Worm (Caenorhabditis elegans) whole organism, late embryonic: ENCODE data around the gene srt-18.

ENCODE experiments used
- K02D7.2 ChIP-seq: sonication (generic microtip); optimal IDR thresholded peaks from 2 replicates; lab custom pipeline; 2017; ENCODE audit warnings: mild to moderate bottlenecking, missing genetic modification characterization, missing compliant biosample characterization
- K09A11.1 ChIP-seq: sonication (generic microtip); optimal IDR thresholded peaks from 2 replicates; lab custom pipeline; 2017; ENCODE audit warnings: antibody characterized with exemption, mild to moderate bottlenecking, missing genetic modification characterization, missing compliant biosample characterization; ENCODE audit not compliant: insufficient read depth
- Y22D7AL.16 ChIP-seq: sonication (generic microtip); optimal IDR thresholded peaks from 2 replicates; lab custom pipeline; 2016; ENCODE audit warnings: missing genetic modification characterization, missing compliant biosample characterization
- ceh-14 ChIP-seq: sonication (generic microtip); optimal IDR thresholded peaks from 2 replicates; lab custom pipeline; 2016; ENCODE audit warnings: missing genotype, missing genetic modification characterization, missing compliant biosample characterization
- ceh-22 ChIP-seq: sonication (generic microtip); optimal IDR thresholded peaks from 2 replicates; lab custom pipeline; 2017; ENCODE audit warnings: missing biosample characterization, missing genetic modification characterization
- ceh-34 ChIP-seq: sonication (generic microtip); optimal IDR thresholded peaks from 2 replicates; lab custom pipeline; 2016; ENCODE audit warnings: mild to moderate bottlenecking, missing genetic modification characterization, missing compliant biosample characterization
- ceh-45 ChIP-seq: fragments of 200-800 bp; sonication (Bioruptor generic); IDR thresholded peaks from 2 replicates; pipeline ENCODE4 v1.3.6; 2022; ENCODE audit warnings: missing genetic modification reagents, missing genetic modification characterization, missing compliant biosample characterization
- ceh-48 ChIP-seq: sonication (generic microtip); optimal IDR thresholded peaks from 2 replicates; lab custom pipeline; 2016; ENCODE audit warnings: missing genetic modification characterization, inconsistent platforms, missing compliant biosample characterization
- ceh-9 ChIP-seq: sonication (generic microtip); optimal IDR thresholded peaks from 2 replicates; lab custom pipeline; 2016; ENCODE audit warnings: mild to moderate bottlenecking, missing genetic modification characterization, inconsistent platforms, missing compliant biosample characterization
- che-1 ChIP-seq: sonication (generic microtip); optimal IDR thresholded peaks from 2 replicates; lab custom pipeline; 2016; ENCODE audit warnings: mild to moderate bottlenecking, missing genetic modification characterization, missing compliant biosample characterization
- dve-1 ChIP-seq: sonication (generic microtip); optimal IDR thresholded peaks from 2 replicates; lab custom pipeline; 2017; ENCODE audit warnings: antibody characterized with exemption, mild to moderate bottlenecking, missing genetic modification characterization, missing compliant biosample characterization
- elt-2 ChIP-seq: sonication (generic microtip); optimal IDR thresholded peaks from 2 replicates; lab custom pipeline; 2016; ENCODE audit warnings: missing genetic modification reagents, missing genetic modification characterization, missing compliant biosample characterization
- elt-4 ChIP-seq: sonication (generic microtip); optimal IDR thresholded peaks from 2 replicates; lab custom pipeline; 2016; ENCODE audit warnings: missing genetic modification characterization, missing compliant biosample characterization
- ets-4 ChIP-seq: sonication (generic microtip); optimal IDR thresholded peaks from 2 replicates; lab custom pipeline; 2016; ENCODE audit warnings: missing genetic modification characterization, missing compliant biosample characterization
- eyg-1 ChIP-seq: sonication (generic microtip); optimal IDR thresholded peaks from 2 replicates; lab custom pipeline; 2016; ENCODE audit warnings: missing genotype, missing genetic modification characterization, missing compliant biosample characterization
- fax-1 ChIP-seq: sonication (generic microtip); optimal IDR thresholded peaks from 2 replicates; lab custom pipeline; 2016; ENCODE audit warnings: missing genotype, missing genetic modification characterization, missing compliant biosample characterization
- fkh-10 ChIP-seq: fragments of 150-350 bp; optimal IDR thresholded peaks from 2 replicates; lab custom pipeline; 2014; ENCODE audit warnings: missing biosample characterization, missing genetic modification reagents, missing genetic modification characterization
- gmeb-2 ChIP-seq: sonication (generic microtip); optimal IDR thresholded peaks from 2 replicates; lab custom pipeline; 2016; ENCODE audit warnings: missing genetic modification characterization, inconsistent platforms, missing compliant biosample characterization
- hlh-13 ChIP-seq: fragments of 200-800 bp; sonication (Bioruptor generic); optimal IDR thresholded peaks from 2 replicates; lab custom pipeline; 2018; ENCODE audit warnings: mild to moderate bottlenecking, missing genetic modification characterization, missing compliant biosample characterization
- hlh-6 ChIP-seq: sonication (generic microtip); optimal IDR thresholded peaks from 2 replicates; lab custom pipeline; 2016; ENCODE audit warnings: missing genotype, missing genetic modification characterization, missing compliant biosample characterization
- lim-6 ChIP-seq: sonication (generic microtip); optimal IDR thresholded peaks from 2 replicates; lab custom pipeline; 2016; ENCODE audit warnings: missing genetic modification characterization, missing compliant biosample characterization
- nfya-1 ChIP-seq: sonication (generic microtip); optimal IDR thresholded peaks from 2 replicates; lab custom pipeline; 2017; ENCODE audit warnings: missing genetic modification characterization, mild to moderate bottlenecking, missing compliant biosample characterization, antibody characterized with exemption, moderate library complexity
- nhr-11 ChIP-seq: fragments of 150-350 bp; optimal IDR thresholded peaks from 2 replicates; lab custom pipeline; 2014; ENCODE audit warnings: missing biosample characterization, missing genetic modification characterization
- nhr-232 ChIP-seq: sonication (generic microtip); optimal IDR thresholded peaks from 2 replicates; lab custom pipeline; 2016; ENCODE audit warnings: missing genetic modification characterization, missing compliant biosample characterization
- odd-2 ChIP-seq: sonication (generic microtip); optimal IDR thresholded peaks from 2 replicates; lab custom pipeline; 2017; ENCODE audit warnings: antibody characterized with exemption, mild to moderate bottlenecking, missing genetic modification characterization, missing compliant biosample characterization
- pqm-1 ChIP-seq: sonication (generic microtip); optimal IDR thresholded peaks from 2 replicates; lab custom pipeline; 2016; ENCODE audit warnings: missing genetic modification characterization, missing compliant biosample characterization
- pros-1 ChIP-seq: fragments of 150-350 bp; optimal IDR thresholded peaks from 2 replicates; lab custom pipeline; 2014; ENCODE audit warnings: missing biosample characterization, missing genetic modification reagents, missing genetic modification characterization
- sdc-2 ChIP-seq: sonication (generic microtip); optimal IDR thresholded peaks from 2 replicates; lab custom pipeline; 2016; ENCODE audit warnings: missing genotype, missing genetic modification characterization, missing compliant biosample characterization
- sox-2 ChIP-seq: fragments of 200-800 bp; sonication (Bioruptor generic); IDR thresholded peaks from 2 replicates; pipeline ENCODE4 v1.3.6; 2022; ENCODE audit warnings: missing genetic modification reagents, missing genetic modification characterization, missing compliant biosample characterization
- syd-9 ChIP-seq: sonication (generic microtip); optimal IDR thresholded peaks from 2 replicates; lab custom pipeline; 2016; ENCODE audit warnings: mild to moderate bottlenecking, missing genetic modification characterization, moderate library complexity, missing compliant biosample characterization
- tbx-2 ChIP-seq: sonication (generic microtip); optimal IDR thresholded peaks from 2 replicates; lab custom pipeline; 2016; ENCODE audit warnings: missing genetic modification characterization, missing compliant biosample characterization
- tbx-7 ChIP-seq: sonication (generic microtip); optimal IDR thresholded peaks from 2 replicates; lab custom pipeline; 2016; ENCODE audit warnings: missing genotype, missing genetic modification characterization, missing compliant biosample characterization
- unc-3 ChIP-seq, 2 experiments: fragments of 200-800 bp in 1 of 2; sonication (Bioruptor generic) in 1 of 2; sonication (generic microtip) in 1 of 2; conservative IDR thresholded peaks in 1 of 2; optimal IDR thresholded peaks in 1 of 2; 2 replicates each; pipeline versions ENCODE4 v1.3.6 to Lab custom; 2016 to 2022; ENCODE audit warnings: missing compliant biosample characterization in 2 of 2, missing genetic modification characterization in 2 of 2, missing genetic modification reagents in 1 of 2
- unc-42 ChIP-seq: sonication (generic microtip); optimal IDR thresholded peaks from 2 replicates; lab custom pipeline; 2016; ENCODE audit warnings: missing genotype, missing genetic modification characterization, missing compliant biosample characterization
- unc-86 ChIP-seq: sonication (generic microtip); optimal IDR thresholded peaks from 2 replicates; lab custom pipeline; 2016; ENCODE audit warnings: missing genetic modification characterization, missing compliant biosample characterization

srt-18 gene

ce11 chrV:9044871-9045270 lies 29.4 kb upstream of the srt-18 start, which contains the start of gene nhr-30:
TSS of gene nhr-30 (plus strand) at chrV:9045171.
- TF ChIP-seq hlh-6 (no peak), nhr-11 (no peak), ceh-45 (GFP tag; lab: Robert Waterston, UW) (no peak), tbx-2 (tag; lab: Kevin White, UChicago) (no peak), nhr-232 (tag; lab: Kevin White, UChicago) (no peak), ceh-34 (tag; lab: Kevin White, UChicago) (no peak), eyg-1 (tag; lab: Kevin White, UChicago) (no peak), ceh-9 (no peak), fkh-10 (no peak), ceh-48 (tag; lab: Kevin White, UChicago) (no peak), ceh-14 (no peak), unc-42 (tag; lab: Kevin White, UChicago) (no peak), syd-9 (tag; lab: Kevin White, UChicago) (no peak)

- TF ChIP-seq ceh-9, result no peak
- TF ChIP-seq ets-4, result no peak
- no peak for TF ChIP-seq nfya-1 (tag; lab: Kevin White, UChicago)
- TF ChIP-seq fax-1 (tag; lab: Kevin White, UChicago), result no peak
- TF ChIP-seq, all 69 proteins: peak for 0
These were observed 25.6 kb upstream of the srt-18 start, which contains the start of gene cyp-33B1 for ce11 chrV:9041030-9041429. TSS of gene cyp-33B1 (plus strand) at chrV:9041330.

- no peak for TF ChIP-seq fax-1 (tag; lab: Kevin White, UChicago)
- no peak for TF ChIP-seq pros-1
- no peak for TF ChIP-seq che-1 (tag; lab: Kevin White, UChicago)
- TF ChIP-seq K09A11.1 (tag; lab: Kevin White, UChicago), result no peak
- no peak for TF ChIP-seq unc-3 (GFP tag; conservative IDR thresholded peaks at IDR 0.05; lab: Robert Waterston, UW)
- no peak for TF ChIP-seq unc-3 (tag; optimal IDR thresholded peaks at IDR 0.05; lab: Kevin White, UChicago)
- no peak for TF ChIP-seq unc-42 (tag; lab: Kevin White, UChicago)
These were observed 20.2 kb upstream of the srt-18 start, which contains the start of gene srsx-34 for ce11 chrV:9035685-9036084. TSS of gene srsx-34 (plus strand) at chrV:9035985.

- TF ChIP-seq unc-86 (no peak), ceh-9 (no peak), ceh-14 (no peak), sox-2 (GFP tag; lab: Robert Waterston, UW) (no peak), hlh-13 (GFP tag; lab: Kevin White, UChicago) (no peak), tbx-7 (tag; lab: Kevin White, UChicago) (no peak), nhr-11 (no peak), ceh-22 (tag; lab: Kevin White, UChicago) (no peak), pqm-1 (tag; lab: Kevin White, UChicago) (no peak), sdc-2 (tag; lab: Kevin White, UChicago) (no peak), dve-1 (no peak), gmeb-2 (tag; lab: Kevin White, UChicago) (no peak), ceh-48 (tag; lab: Kevin White, UChicago) (no peak), lim-6 (tag; lab: Kevin White, UChicago) (no peak)
These were observed 17.8 kb upstream of the srt-18 start, which contains the start of gene C25E10.4 for ce11 chrV:9033267-9033666. TSS of gene C25E10.4 (plus strand) at chrV:9033567.

- TF ChIP-seq ceh-14, result no peak
- TF ChIP-seq ceh-22 (tag; lab: Kevin White, UChicago), result no peak
- no peak for TF ChIP-seq eyg-1 (tag; lab: Kevin White, UChicago)
- no peak for TF ChIP-seq fax-1 (tag; lab: Kevin White, UChicago)
- TF ChIP-seq odd-2 (tag; lab: Kevin White, UChicago), result no peak
- no peak for TF ChIP-seq K02D7.2
- TF ChIP-seq nhr-232 (tag; lab: Kevin White, UChicago), result no peak
- TF ChIP-seq fkh-10, result no peak
- no peak for TF ChIP-seq gmeb-2 (tag; lab: Kevin White, UChicago)
- TF ChIP-seq elt-2 (tag; lab: Kevin White, UChicago), result no peak
- no peak for TF ChIP-seq ceh-34 (tag; lab: Kevin White, UChicago)
- TF ChIP-seq ceh-48 (tag; lab: Kevin White, UChicago), result no peak
- TF ChIP-seq Y22D7AL.16, result no peak
- TF ChIP-seq che-1 (tag; lab: Kevin White, UChicago), result no peak
- no peak for TF ChIP-seq elt-4 (tag; lab: Kevin White, UChicago)
These were observed 14.8 kb upstream of the srt-18 start, which contains the start of gene C25E10.5 for ce11 chrV:9030248-9030647. TSS of gene C25E10.5 (plus strand) at chrV:9030548.
